Worm (Caenorhabditis elegans) whole organism, young adult: Measurements from ENCODE around the gene srx-114.

Experiments
- B0336.3 ChIP-seq: fragments of 200-800 bp; sonication (Bioruptor generic); IDR thresholded peaks from 2 replicates; pipeline ENCODE4 v1.3.6; 2022; ENCODE audit warnings: missing genetic modification characterization, missing compliant biosample characterization
- K12H6.12 ChIP-seq: fragments of 200-800 bp; sonication (Bioruptor generic); optimal IDR thresholded peaks from 2 replicates; lab custom pipeline; 2018; ENCODE audit warnings: mild to moderate bottlenecking, missing genetic modification characterization, missing compliant biosample characterization
- Y79H2A.3 ChIP-seq: fragments of 200-800 bp; sonication (Bioruptor generic); conservative IDR thresholded peaks from 2 replicates; pipeline ENCODE4 v1.3.6; 2022; ENCODE audit warnings: missing genetic modification reagents, missing genetic modification characterization, missing compliant biosample characterization
- aptf-3 ChIP-seq: fragments of 200-800 bp; sonication (Bioruptor generic); IDR thresholded peaks from 2 replicates; pipeline ENCODE4 v1.3.6; 2022; ENCODE audit warnings: missing genetic modification characterization, missing compliant biosample characterization
- attf-5 ChIP-seq: fragments of 200-800 bp; sonication (Bioruptor generic); optimal IDR thresholded peaks from 2 replicates; lab custom pipeline; 2018; ENCODE audit warnings: mild to moderate bottlenecking, missing genetic modification characterization, missing compliant biosample characterization
- ceh-100 ChIP-seq: fragments of 200-800 bp; sonication (Bioruptor generic); IDR thresholded peaks from 2 replicates; pipeline ENCODE4 v1.3.6; 2022; ENCODE audit warnings: missing genetic modification reagents, missing genetic modification characterization, missing compliant biosample characterization
- ceh-27 ChIP-seq: fragments of 200-800 bp; sonication (Bioruptor generic); optimal IDR thresholded peaks from 2 replicates; lab custom pipeline; 2018; ENCODE audit warnings: mild to moderate bottlenecking, missing genetic modification characterization, moderate library complexity, missing compliant biosample characterization
- dox-1 ChIP-seq: fragments of 200-800 bp; sonication (Bioruptor generic); IDR thresholded peaks from 2 replicates; pipeline ENCODE4 v1.3.6; 2022; ENCODE audit warnings: missing genetic modification reagents, missing genetic modification characterization, missing compliant biosample characterization
- egl-18 ChIP-seq: fragments of 200-800 bp; sonication (Bioruptor generic); IDR thresholded peaks from 2 replicates; pipeline ENCODE4 v1.3.6; 2022; ENCODE audit warnings: missing genetic modification reagents, missing genetic modification characterization, missing compliant biosample characterization
- ekl-4 ChIP-seq: fragments of 200-800 bp; sonication (Bioruptor generic); IDR thresholded peaks from 2 replicates; pipeline ENCODE4 v1.3.6; 2022; ENCODE audit warnings: missing genetic modification reagents, missing genetic modification characterization, missing compliant biosample characterization
- gei-17 ChIP-seq: fragments of 200-800 bp; sonication (Bioruptor generic); optimal IDR thresholded peaks from 2 replicates; lab custom pipeline; 2018; ENCODE audit warnings: mild to moderate bottlenecking, missing genetic modification characterization, missing compliant biosample characterization
- hlh-12 ChIP-seq: sonication (generic microtip); optimal IDR thresholded peaks from 2 replicates; lab custom pipeline; 2016; ENCODE audit warnings: missing genetic modification characterization, missing compliant biosample characterization
- hmg-1.2 ChIP-seq: fragments of 200-800 bp; sonication (Bioruptor generic); IDR thresholded peaks from 2 replicates; pipeline ENCODE4 v1.3.6; 2022; ENCODE audit warnings: missing genetic modification reagents, missing genetic modification characterization, missing compliant biosample characterization
- hmg-20 ChIP-seq: fragments of 200-800 bp; sonication (Bioruptor generic); IDR thresholded peaks from 2 replicates; pipeline ENCODE4 v1.3.6; 2022; ENCODE audit warnings: missing genetic modification reagents, missing genetic modification characterization, missing compliant biosample characterization
- hrde-1 ChIP-seq: sonication (generic microtip); optimal IDR thresholded peaks from 2 replicates; lab custom pipeline; 2016; ENCODE audit warnings: missing genetic modification characterization, mild to moderate bottlenecking, missing compliant biosample characterization, moderate library complexity, missing genotype, missing genetic modification reagents, borderline replicate concordance
- lin-26 ChIP-seq: fragments of 200-800 bp; sonication (Bioruptor generic); IDR thresholded peaks from 2 replicates; pipeline ENCODE4 v1.3.6; 2022; ENCODE audit warnings: missing genetic modification reagents, missing genetic modification characterization, missing compliant biosample characterization
- lir-1 ChIP-seq: fragments of 200-800 bp; sonication (Bioruptor generic); conservative IDR thresholded peaks from 2 replicates; pipeline ENCODE4 v1.3.6; 2022; ENCODE audit warnings: missing genetic modification reagents, missing genetic modification characterization, missing compliant biosample characterization
- lsl-1 ChIP-seq: fragments of 200-800 bp; sonication (Bioruptor generic); optimal IDR thresholded peaks from 2 replicates; lab custom pipeline; 2018; ENCODE audit warnings: mild to moderate bottlenecking, missing genetic modification characterization, moderate library complexity, missing compliant biosample characterization
- mcd-1 ChIP-seq: fragments of 200-800 bp; sonication (Bioruptor generic); IDR thresholded peaks from 2 replicates; pipeline ENCODE4 v1.3.6; 2022; ENCODE audit warnings: missing genetic modification reagents, missing genetic modification characterization, missing compliant biosample characterization
- mel-28 ChIP-seq: sonication (generic microtip); optimal IDR thresholded peaks from 2 replicates; lab custom pipeline; 2016; ENCODE audit warnings: borderline replicate concordance, mild to moderate bottlenecking, missing genetic modification characterization, missing compliant biosample characterization
- pbrm-1 ChIP-seq: fragments of 200-800 bp; sonication (Bioruptor generic); IDR thresholded peaks from 2 replicates; pipeline ENCODE4 v1.3.6; 2022; ENCODE audit warnings: missing genetic modification reagents, missing genetic modification characterization, missing compliant biosample characterization
- pha-4 ChIP-seq: fragments of 150-350 bp; sonication (generic microtip); optimal IDR thresholded peaks from 2 replicates; lab custom pipeline; 2014; ENCODE audit warnings: missing biosample characterization, missing genetic modification reagents, missing genetic modification characterization
- rcor-1 ChIP-seq: fragments of 200-800 bp; sonication (Bioruptor generic); IDR thresholded peaks from 2 replicates; pipeline ENCODE4 v1.3.6; 2022; ENCODE audit warnings: missing genetic modification reagents, missing genetic modification characterization, missing compliant biosample characterization
- rec-8 ChIP-seq, 2 experiments: sonication (generic microtip); optimal IDR thresholded peaks; 2 replicates each; lab custom pipeline; 2016; ENCODE audit warnings: mild to moderate bottlenecking in 2 of 2, missing genetic modification characterization in 2 of 2, missing genetic modification reagents in 2 of 2, missing genotype in 2 of 2, missing biosample characterization in 1 of 2, missing compliant biosample characterization in 1 of 2, moderate library complexity in 1 of 2
- rpc-1 ChIP-seq, 2 experiments: fragments of 150-350 bp in 1 of 2; sonication (generic microtip) in 1 of 2; optimal IDR thresholded peaks; 2 replicates each; lab custom pipeline; 2014 to 2018; ENCODE audit warnings: missing biosample characterization in 1 of 2, missing genetic modification characterization in 1 of 2, missing genetic modification reagents in 1 of 2, missing genotype in 1 of 2
- snpc-1.3 ChIP-seq: sonication (generic microtip); optimal IDR thresholded peaks from 2 replicates; lab custom pipeline; 2017; ENCODE audit warnings: missing genetic modification characterization, mild to moderate bottlenecking, missing compliant biosample characterization, antibody characterized with exemption, moderate library complexity, missing genotype, missing genetic modification reagents; ENCODE audit not compliant: insufficient read depth
- snpc-3.4 ChIP-seq: sonication (generic microtip); optimal IDR thresholded peaks from 2 replicates; lab custom pipeline; 2017; ENCODE audit warnings: missing genetic modification characterization, mild to moderate bottlenecking, missing compliant biosample characterization, antibody characterized with exemption, moderate library complexity, missing genotype, missing genetic modification reagents
- snpc-4 ChIP-seq, 5 experiments: fragments of 150-350 bp in 1 of 5; sonication (generic microtip) in 4 of 5; optimal IDR thresholded peaks; 2 replicates each; lab custom pipeline; 2014 to 2018; ENCODE audit warnings: missing genetic modification characterization in 5 of 5, missing biosample characterization in 3 of 5, antibody characterized with exemption in 2 of 5, mild to moderate bottlenecking in 2 of 5, missing compliant biosample characterization in 2 of 5, missing genotype in 2 of 5, moderate library complexity in 2 of 5, missing genetic modification reagents in 1 of 5
- somi-1 ChIP-seq: fragments of 200-800 bp; sonication (Bioruptor generic); optimal IDR thresholded peaks from 2 replicates; lab custom pipeline; 2018; ENCODE audit warnings: mild to moderate bottlenecking, missing genetic modification characterization, missing compliant biosample characterization
- tbp1 ChIP-seq: fragments of 200-800 bp; sonication (Bioruptor generic); optimal IDR thresholded peaks from 2 replicates; lab custom pipeline; 2018; ENCODE audit warnings: mild to moderate bottlenecking, missing genetic modification characterization, missing compliant biosample characterization
- tbx-9 ChIP-seq: sonication (generic microtip); optimal IDR thresholded peaks from 2 replicates; lab custom pipeline; 2016; ENCODE audit warnings: borderline replicate concordance, missing genetic modification characterization, inconsistent platforms, missing compliant biosample characterization
- ztf-18 ChIP-seq: sonication (generic microtip); optimal IDR thresholded peaks from 2 replicates; lab custom pipeline; 2016; ENCODE audit warnings: missing genotype, mild to moderate bottlenecking, missing genetic modification characterization, missing compliant biosample characterization

Gene srx-114

ce11 chrII:5399201-5399600 lies 33.8 kb downstream of the srx-114 start, which contains the start of gene mog-5:
mog-5 (plus strand) TSS chrII:5399538.
- TF ChIP-seq pha-4 (tag; lab: Kevin White, UChicago) (peak; percentile 22), somi-1 (GFP tag; lab: Kevin White, UChicago) (no peak), ceh-27 (GFP tag; lab: Kevin White, UChicago) (no peak), tbp1 (GFP tag; lab: Kevin White, UChicago) (no peak), aptf-3 (no peak), rpc-1 (optimal IDR thresholded peaks at IDR 0.05; lab: Kevin White, UChicago) (peak; percentile 14), rpc-1 (tag; optimal IDR thresholded peaks at IDR 0.05; lab: Kevin White, UChicago) (no peak), rec-8 (tag; optimal IDR thresholded peaks at IDR 0.05; lab: Kevin White, UChicago) (no peak), snpc-1.3 (tag; lab: Kevin White, UChicago) (peak; percentile 23), rcor-1 (GFP tag; lab: Robert Waterston, UW) (no peak), hmg-20 (GFP tag; lab: Robert Waterston, UW) (no peak)

- no peak for TF ChIP-seq mcd-1 (GFP tag; lab: Robert Waterston, UW)
- TF ChIP-seq B0336.3 (GFP tag; lab: Robert Waterston, UW) = no peak
- peak; percentile 83; the same call in 1 of the 2 replicates for TF ChIP-seq hmg-1.2 (GFP tag; lab: Robert Waterston, UW)
Observed at ce11 chrII:5398779-5399178, 34.2 kb downstream of the srx-114 start, which contains the start of gene fbxl-3. fbxl-3 (minus strand) TSS chrII:5398902.

DNA sequence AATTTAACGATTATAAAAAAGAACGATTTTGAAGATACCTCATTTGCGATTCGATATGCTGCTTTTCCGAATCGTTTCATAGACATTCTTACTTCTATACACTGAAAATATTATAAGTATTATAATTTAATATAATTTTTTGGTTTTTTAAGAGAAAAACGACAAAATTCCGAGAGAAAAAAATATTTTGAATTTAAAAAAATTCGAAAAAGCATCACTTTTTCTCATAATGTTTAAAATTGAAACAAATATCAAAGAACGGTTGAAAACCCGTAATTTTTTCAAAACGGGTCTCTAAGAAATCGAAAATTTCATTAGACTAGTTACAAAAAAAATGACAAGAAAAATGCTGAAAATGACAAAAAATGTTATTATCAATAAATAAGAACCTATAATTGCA lies 37.4 kb downstream of the srx-114 start, which contains the start of gene pink-1:
Gene pink-1, minus strand, starts transcription at position 101 of the 400 bp plus-strand sequence.
- TF ChIP-seq hlh-12 (tag; lab: Kevin White, UChicago) = no peak
- no peak for TF ChIP-seq tbx-9
- TF ChIP-seq snpc-3.4 (tag; lab: Kevin White, UChicago) = no peak

DNA sequence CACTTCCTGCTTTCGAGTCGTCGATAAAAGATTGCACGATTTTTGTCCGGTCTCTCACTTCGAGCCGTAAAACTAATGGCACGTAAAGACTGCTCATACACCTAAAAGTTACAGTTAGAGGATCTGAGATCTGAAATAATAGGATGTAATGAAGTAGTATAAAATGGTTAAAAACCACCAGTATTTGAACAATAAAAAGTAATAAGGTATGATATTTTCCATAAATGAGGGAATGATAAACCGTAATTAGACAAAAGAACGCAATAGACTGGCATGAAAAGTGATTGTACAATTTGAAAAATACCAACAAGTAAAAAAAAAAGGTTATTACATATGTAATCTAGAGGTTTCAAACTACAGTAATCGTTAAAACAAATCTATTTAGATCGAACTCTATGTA lies 39.9 kb downstream of the srx-114 start, which contains the start of gene brap-2:
Gene brap-2, minus strand, starts transcription at position 101 of the 400 bp plus-strand sequence.
- TF ChIP-seq hrde-1 (tag; lab: Kevin White, UChicago) (no peak), gei-17 (GFP tag; lab: Kevin White, UChicago) (no peak), lin-26 (no peak), mel-28 (tag; lab: Kevin White, UChicago) (no peak), pbrm-1 (GFP tag; lab: Robert Waterston, UW) (no peak), K12H6.12 (no peak), ztf-18 (tag; lab: Kevin White, UChicago) (no peak), lsl-1 (no peak), lir-1 (GFP tag; lab: Robert Waterston, UW) (no peak), egl-18 (no peak), Y79H2A.3 (GFP tag; lab: Robert Waterston, UW) (no peak), snpc-1.3 (tag; lab: Kevin White, UChicago) (no peak), ekl-4 (no peak), ceh-100 (GFP tag; lab: Robert Waterston, UW) (no peak), pha-4 (tag; lab: Kevin White, UChicago) (no peak), attf-5 (GFP tag; lab: Kevin White, UChicago) (no peak), dox-1 (no peak), snpc-4 (GFP tag; optimal IDR thresholded peaks at IDR 0.05; lab: Kevin White, UChicago) (no peak), snpc-4 (tag; optimal IDR thresholded peaks at IDR 0.05; lab: Kevin White, UChicago) (no peak)
